Worm (Caenorhabditis elegans) whole organism, early embryonic: ENCODE data around the gene T19D12.6.

ENCODE experiments used
- F13C5.2 ChIP-seq: sonication (generic microtip); optimal IDR thresholded peaks from 2 replicates; lab custom pipeline; 2017; ENCODE audit warnings: mild to moderate bottlenecking, missing genetic modification characterization, inconsistent platforms, missing compliant biosample characterization
- ama-1 ChIP-seq: fragments of 150-350 bp; optimal IDR thresholded peaks from 2 replicates; lab custom pipeline; 2014
- ceh-13 ChIP-seq: fragments of 200-800 bp; sonication (Bioruptor generic); optimal IDR thresholded peaks from 2 replicates; lab custom pipeline; 2018; ENCODE audit warnings: mild to moderate bottlenecking, missing genetic modification characterization, missing compliant biosample characterization
- ceh-36 ChIP-seq: sonication (generic microtip); optimal IDR thresholded peaks from 2 replicates; lab custom pipeline; 2016; ENCODE audit warnings: missing genetic modification characterization, inconsistent platforms, missing compliant biosample characterization
- hmbx-1 ChIP-seq: sonication (generic microtip); optimal IDR thresholded peaks from 2 replicates; lab custom pipeline; 2016; ENCODE audit warnings: mild to moderate bottlenecking, missing genetic modification characterization, missing compliant biosample characterization
- pes-1 ChIP-seq: fragments of 200-800 bp; sonication (Bioruptor generic); IDR thresholded peaks from 2 replicates; pipeline ENCODE4 v1.3.6; 2022; ENCODE audit warnings: missing genetic modification reagents, missing genetic modification characterization, missing compliant biosample characterization
- scrt-1 ChIP-seq: fragments of 200-800 bp; sonication (Bioruptor generic); IDR thresholded peaks from 2 replicates; pipeline ENCODE4 v1.3.6; 2022; ENCODE audit warnings: missing genetic modification characterization, missing compliant biosample characterization
- sea-1 ChIP-seq: fragments of 200-800 bp; sonication (Bioruptor generic); conservative IDR thresholded peaks from 2 replicates; pipeline ENCODE4 v1.3.6; 2022; ENCODE audit warnings: missing genetic modification characterization, missing compliant biosample characterization
- tbx-11 ChIP-seq: fragments of 200-800 bp; sonication (Bioruptor generic); IDR thresholded peaks from 2 replicates; pipeline ENCODE4 v1.3.6; 2022; ENCODE audit warnings: missing genetic modification characterization, missing compliant biosample characterization
- tbx-37 ChIP-seq: fragments of 200-800 bp; sonication (Bioruptor generic); conservative IDR thresholded peaks from 2 replicates; pipeline ENCODE4 v1.3.6; 2022; ENCODE audit warnings: missing genetic modification reagents, missing genetic modification characterization, missing compliant biosample characterization
- tra-4 ChIP-seq: sonication (generic microtip); optimal IDR thresholded peaks from 2 replicates; lab custom pipeline; 2017; ENCODE audit warnings: missing genetic modification characterization, missing compliant biosample characterization

- TF ChIP-seq ama-1 (lab: Kevin White, UChicago) (no peak), pes-1 (GFP tag; lab: Robert Waterston, UW) (no peak), hmbx-1 (tag; lab: Kevin White, UChicago) (no peak), tbx-37 (GFP tag; lab: Robert Waterston, UW) (no peak), ceh-36 (no peak), scrt-1 (no peak), sea-1 (GFP tag; lab: Robert Waterston, UW) (no peak), tra-4 (no peak), ceh-13 (GFP tag; lab: Kevin White, UChicago) (no peak), tbx-11 (GFP tag; lab: Robert Waterston, UW) (no peak), F13C5.2 (tag; lab: Kevin White, UChicago) (no peak)
Observed at ce11 chrII:6661211-6661610, 18.3 kb upstream of the T19D12.6 start, which contains the start of gene T19D12.2.
